Fruit fly (Drosophila melanogaster) whole organism, adult: ENCODE results near the gene CG7695.

ENCODE experiments used
- CG7045 ChIP-seq: fragments of 200-800 bp; sonication (Bioruptor generic); optimal IDR thresholded peaks from 2 replicates; lab custom pipeline; 2017; ENCODE audit warnings: missing biosample characterization, mild to moderate bottlenecking, missing genetic modification characterization
- Clk ChIP-seq: fragments of 200-800 bp; sonication (Bioruptor generic); optimal IDR thresholded peaks from 2 replicates; lab custom pipeline; 2017; ENCODE audit warnings: missing biosample characterization, missing genetic modification characterization
- kay ChIP-seq: fragments of 200-800 bp; sonication (Bioruptor generic); peaks from one replicate; lab custom pipeline; 2016; ENCODE audit warnings: missing biosample characterization, missing genetic modification characterization, borderline replicate concordance

DNA sequence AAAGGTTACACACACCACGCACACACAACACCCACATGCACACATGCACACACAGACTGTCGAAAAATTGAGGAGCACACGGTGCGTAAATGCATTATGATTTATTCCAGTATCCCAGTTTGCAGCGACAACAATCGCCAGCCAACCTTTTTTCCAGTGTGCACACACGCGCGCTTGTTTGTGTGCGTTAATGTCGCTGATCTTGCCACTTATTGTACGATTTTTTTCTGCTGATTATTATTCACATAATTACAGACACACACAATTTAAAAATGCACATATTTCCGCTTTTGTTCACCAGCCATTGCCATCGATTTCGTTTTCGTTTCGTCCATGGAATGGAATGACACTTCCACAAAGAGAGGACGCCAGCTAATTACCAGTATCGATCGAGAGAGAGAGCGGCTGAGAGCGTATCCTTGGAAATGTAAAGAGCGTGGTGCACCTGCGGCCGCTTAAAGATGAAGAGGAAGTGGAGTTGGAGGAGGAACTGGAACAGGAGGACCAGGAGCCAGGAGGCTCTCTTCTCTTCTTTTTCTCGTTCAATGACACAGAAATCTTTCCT, 41.2 kb upstream of the CG7695 start:
- TF ChIP-seq CG7045 (GFP tag; lab: Kevin White, UChicago): no peak
- no peak for TF ChIP-seq Clk (GFP tag; lab: Kevin White, UChicago)
- no peak for TF ChIP-seq kay (GFP tag; lab: Kevin White, UChicago)
